Worm (Caenorhabditis elegans): ENCODE measurements around the gene ZK370.6.

Gene ZK370.6

DNA sequence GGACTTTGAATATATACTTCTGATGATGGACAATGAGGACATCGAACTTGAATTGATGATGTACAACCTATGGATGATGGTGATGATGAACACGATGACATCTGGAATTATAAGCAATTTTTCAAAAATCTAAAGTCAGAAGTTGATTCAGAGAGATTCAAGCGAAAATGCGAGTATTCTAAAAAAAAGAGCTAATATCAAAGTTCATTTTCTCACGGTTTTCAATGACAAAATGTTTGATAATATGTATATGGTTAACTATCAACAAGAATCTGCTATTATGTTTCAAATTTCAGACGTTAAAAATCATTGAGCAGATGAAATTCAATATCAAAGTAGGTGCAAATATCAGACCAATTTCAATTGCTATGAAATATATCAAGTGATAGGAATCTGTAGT, 36.3 kb upstream of the ZK370.6 start, which contains the start of gene K02D10.4:
TSS of gene K02D10.4 (minus strand) at position 101 of the 400 bp plus-strand sequence.
- TF ChIP-seq ceh-82 (tag; optimal IDR thresholded peaks at IDR 0.05) (no peak), gmeb-1 (tag; optimal IDR thresholded peaks at IDR 0.05) (no peak), lin-11 (tag; optimal IDR thresholded peaks at IDR 0.05) (no peak), elt-1 (tag; optimal IDR thresholded peaks at IDR 0.05) (no peak), lin-39 (tag; optimal IDR thresholded peaks at IDR 0.05) (no peak), Y55F3AM.14 (GFP tag; optimal IDR thresholded peaks at IDR 0.05) (no peak), mab-5 (tag; optimal IDR thresholded peaks at IDR 0.05) (no peak), nhr-12 (tag; optimal IDR thresholded peaks at IDR 0.05) (no peak), C34F6.9 (tag; optimal IDR thresholded peaks at IDR 0.05) (no peak), sma-9 (GFP tag; optimal IDR thresholded peaks at IDR 0.05) (no peak), sma-9 (tag; optimal IDR thresholded peaks at IDR 0.05) (no peak), elt-3 (tag; optimal IDR thresholded peaks at IDR 0.05) (no peak), zag-1 (tag; optimal IDR thresholded peaks at IDR 0.05) (no peak), nhr-10 (tag; optimal IDR thresholded peaks at IDR 0.05) (no peak), crh-2 (tag; optimal IDR thresholded peaks at IDR 0.05) (no peak), sma-3 (GFP tag; optimal IDR thresholded peaks at IDR 0.05) (no peak), R02D3.7 (tag; optimal IDR thresholded peaks at IDR 0.05) (no peak), nhr-21 (tag; optimal IDR thresholded peaks at IDR 0.05) (no peak), egl-27 (tag; optimal IDR thresholded peaks at IDR 0.05) (no peak), blmp-1 (tag; optimal IDR thresholded peaks at IDR 0.05; ENCODE audit: insufficient read depth) (no peak)

DNA sequence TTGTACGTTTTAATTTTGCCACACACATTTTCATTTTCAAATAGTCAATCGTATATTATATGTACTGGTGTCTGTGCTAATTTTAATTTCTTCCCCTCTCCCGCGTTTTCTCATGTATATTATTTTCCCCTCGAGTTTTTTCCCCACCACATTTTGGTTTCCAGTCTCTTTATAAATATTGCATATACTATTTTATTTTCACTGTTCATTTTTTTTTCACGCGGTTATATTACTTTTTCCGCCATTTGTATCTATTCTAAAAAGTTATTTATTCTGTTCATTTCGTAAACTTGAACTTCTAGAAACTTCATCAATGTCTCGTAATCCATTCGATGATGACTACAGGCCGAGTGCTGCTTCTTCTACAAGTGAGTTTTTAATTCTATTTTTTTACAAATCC, 32.3 kb upstream of the ZK370.6 start, which contains the start of gene snap-29:
TSS of gene snap-29 (plus strand) at position 301 of the 400 bp plus-strand sequence.
- TF ChIP-seq lsy-2 (tag; optimal IDR thresholded peaks at IDR 0.05) (no peak), blmp-1 (tag; optimal IDR thresholded peaks at IDR 0.05; ENCODE audit: insufficient read depth) (no peak), unc-62 (GFP tag; optimal IDR thresholded peaks at IDR 0.05) (no peak), C34F6.9 (tag; optimal IDR thresholded peaks at IDR 0.05) (no peak), snpc-4 (tag; optimal IDR thresholded peaks at IDR 0.05) (no peak), Y55F3AM.14 (GFP tag; optimal IDR thresholded peaks at IDR 0.05) (no peak), ama-1 (optimal IDR thresholded peaks at IDR 0.05) (no peak), fos-1 (tag; optimal IDR thresholded peaks at IDR 0.05) (no peak), dmd-4 (tag; optimal IDR thresholded peaks at IDR 0.05) (no peak), ztf-4 (tag; optimal IDR thresholded peaks at IDR 0.05) (no peak), nhr-12 (tag; optimal IDR thresholded peaks at IDR 0.05) (no peak), crh-2 (tag; optimal IDR thresholded peaks at IDR 0.05) (no peak), sma-9 (GFP tag; optimal IDR thresholded peaks at IDR 0.05) (no peak), sma-9 (tag; optimal IDR thresholded peaks at IDR 0.05) (no peak), nhr-6 (tag; optimal IDR thresholded peaks at IDR 0.05) (no peak), lin-13 (GFP tag; optimal IDR thresholded peaks at IDR 0.05) (no peak), nhr-21 (tag; optimal IDR thresholded peaks at IDR 0.05) (no peak), peb-1 (tag; optimal IDR thresholded peaks at IDR 0.05) (no peak), R02D3.7 (tag; optimal IDR thresholded peaks at IDR 0.05) (no peak), nhr-129 (tag; optimal IDR thresholded peaks at IDR 0.05) (no peak)

- TF ChIP-seq nhr-23 (tag; optimal IDR thresholded peaks at IDR 0.05): no peak
Observed at ce11 chrIII:8773375-8773774, 29.7 kb upstream of the ZK370.6 start.

- TF ChIP-seq fos-1 (tag; optimal IDR thresholded peaks at IDR 0.05) (peak; percentile 50), egl-27 (tag; optimal IDR thresholded peaks at IDR 0.05) (no peak), ama-1 (optimal IDR thresholded peaks at IDR 0.05) (no peak), ztf-4 (tag; optimal IDR thresholded peaks at IDR 0.05) (no peak), unc-55 (GFP tag; optimal IDR thresholded peaks at IDR 0.05) (peak; percentile 1), skn-1 (tag; optimal IDR thresholded peaks at IDR 0.05) (no peak), mbf-1 (tag; optimal IDR thresholded peaks at IDR 0.05) (no peak), nhr-6 (tag; optimal IDR thresholded peaks at IDR 0.05) (no peak), ZK546.5 (tag; optimal IDR thresholded peaks at IDR 0.05) (no peak), zag-1 (tag; optimal IDR thresholded peaks at IDR 0.05) (no peak), sma-3 (GFP tag; optimal IDR thresholded peaks at IDR 0.05) (no peak), lsy-2 (tag; optimal IDR thresholded peaks at IDR 0.05) (peak in 1 of 2 experiments; percentile 7), dmd-4 (tag; optimal IDR thresholded peaks at IDR 0.05) (no peak), lin-13 (GFP tag; optimal IDR thresholded peaks at IDR 0.05) (no peak), mab-5 (tag; optimal IDR thresholded peaks at IDR 0.05) (no peak), blmp-1 (tag; optimal IDR thresholded peaks at IDR 0.05; ENCODE audit: insufficient read depth) (peak; percentile 56), gmeb-1 (tag; optimal IDR thresholded peaks at IDR 0.05) (no peak), nhr-23 (tag; optimal IDR thresholded peaks at IDR 0.05) (no peak), ztf-11 (tag; optimal IDR thresholded peaks at IDR 0.05) (no peak), crh-2 (tag; optimal IDR thresholded peaks at IDR 0.05) (peak; percentile 61), snpc-4 (tag; optimal IDR thresholded peaks at IDR 0.05) (no peak), nhr-129 (tag; optimal IDR thresholded peaks at IDR 0.05) (peak; percentile 16), R02D3.7 (tag; optimal IDR thresholded peaks at IDR 0.05) (no peak), elt-1 (tag; optimal IDR thresholded peaks at IDR 0.05) (no peak), mdl-1 (tag; optimal IDR thresholded peaks at IDR 0.05) (no peak), sma-9 (GFP tag; optimal IDR thresholded peaks at IDR 0.05) (peak; percentile 39), sma-9 (tag; optimal IDR thresholded peaks at IDR 0.05) (no peak), nhr-10 (tag; optimal IDR thresholded peaks at IDR 0.05) (no peak), ztf-1 (GFP tag; conservative IDR thresholded peaks at IDR 0.05) (no peak), unc-62 (GFP tag; optimal IDR thresholded peaks at IDR 0.05) (no peak), nhr-11 (tag; optimal IDR thresholded peaks at IDR 0.05) (no peak), aly-2 (tag; optimal IDR thresholded peaks at IDR 0.05) (no peak), elt-3 (tag; optimal IDR thresholded peaks at IDR 0.05) (no peak), ceh-82 (tag; optimal IDR thresholded peaks at IDR 0.05) (no peak), Y55F3AM.14 (GFP tag; optimal IDR thresholded peaks at IDR 0.05) (no peak), peb-1 (tag; optimal IDR thresholded peaks at IDR 0.05) (no peak), ceh-16 (tag; optimal IDR thresholded peaks at IDR 0.05) (no peak)
Observed at ce11 chrIII:8772428-8773027, 28.9 kb upstream of the ZK370.6 start.
